Worm (Caenorhabditis elegans) whole organism, L1 larva: Measurements from ENCODE around the gene magu-4.
A peak's percentile ranks its signal among the peaks of the same experiment; 100 is the strongest.
"Not testable (repeated sequence)": the region's sequence is repeated elsewhere in the genome, so short reads cannot be mapped to it uniquely, and the experiment has no call there.

ENCODE experiments used
- C16A3.4 ChIP-seq: fragments of 150-350 bp; optimal IDR thresholded peaks from 2 replicates; lab custom pipeline; 2014; ENCODE audit warnings: missing biosample characterization, missing genetic modification characterization
- C34B4.2 ChIP-seq: sonication (generic microtip); optimal IDR thresholded peaks from 2 replicates; lab custom pipeline; 2017; ENCODE audit warnings: mild to moderate bottlenecking, missing genetic modification characterization, missing compliant biosample characterization
- aly-2 ChIP-seq: fragments of 150-350 bp; optimal IDR thresholded peaks from 2 replicates; lab custom pipeline; 2014; ENCODE audit warnings: missing biosample characterization, missing genetic modification characterization
- ama-1 ChIP-seq: fragments of 150-350 bp; optimal IDR thresholded peaks from 2 replicates; lab custom pipeline; 2014
- blmp-1 ChIP-seq: fragments of 150-350 bp; optimal IDR thresholded peaks from 2 replicates; lab custom pipeline; 2014; ENCODE audit warnings: missing biosample characterization, missing genetic modification characterization
- ceh-82 ChIP-seq, 3 experiments: fragments of 150-350 bp in 1 of 3; sonication (generic microtip) in 2 of 3; optimal IDR thresholded peaks; 2 replicates each; lab custom pipeline; 2014 to 2017; ENCODE audit warnings: missing biosample characterization in 3 of 3, missing genetic modification characterization in 3 of 3
- ces-1 ChIP-seq: fragments of 150-350 bp; optimal IDR thresholded peaks from 2 replicates; lab custom pipeline; 2014; ENCODE audit warnings: missing biosample characterization, missing genetic modification reagents, missing genetic modification characterization
- efl-1 ChIP-seq, 4 experiments: fragments of 150-350 bp; optimal IDR thresholded peaks in 3 of 4; peaks in 1 of 4; 1 replicate in 1 of 4; 2 replicates in 3 of 4; lab custom pipeline; 2014; ENCODE audit warnings: missing biosample characterization in 2 of 4, missing genetic modification characterization in 2 of 4, missing genetic modification reagents in 2 of 4
- elt-3 ChIP-seq, 6 experiments: fragments of 150-350 bp in 1 of 6; sonication (generic microtip); optimal IDR thresholded peaks; 2 replicates each; lab custom pipeline; 2017 to 2018; ENCODE audit warnings: missing biosample characterization in 6 of 6, missing genetic modification characterization in 6 of 6, inconsistent platforms in 1 of 6
- ets-5 ChIP-seq: fragments of 200-800 bp; sonication (Bioruptor generic); IDR thresholded peaks from 2 replicates; pipeline ENCODE4 v1.3.6; 2022; ENCODE audit warnings: missing genetic modification characterization, missing compliant biosample characterization
- fkh-10 ChIP-seq: sonication (generic microtip); optimal IDR thresholded peaks from 2 replicates; lab custom pipeline; 2017; ENCODE audit warnings: missing biosample characterization, missing genetic modification reagents, missing genetic modification characterization
- fkh-8 ChIP-seq: sonication (generic microtip); optimal IDR thresholded peaks from 2 replicates; lab custom pipeline; 2016; ENCODE audit warnings: mild to moderate bottlenecking, missing genetic modification characterization, missing compliant biosample characterization
- fos-1 ChIP-seq: fragments of 150-350 bp; optimal IDR thresholded peaks from 2 replicates; lab custom pipeline; 2014; ENCODE audit warnings: missing biosample characterization, missing genetic modification characterization
- hlh-4 ChIP-seq: sonication (generic microtip); optimal IDR thresholded peaks from 2 replicates; lab custom pipeline; 2016; ENCODE audit warnings: mild to moderate bottlenecking, missing genetic modification characterization, missing compliant biosample characterization
- irx-1 ChIP-seq: sonication (generic microtip); optimal IDR thresholded peaks from 2 replicates; lab custom pipeline; 2016; ENCODE audit warnings: missing genetic modification characterization, missing compliant biosample characterization
- isw-1 ChIP-seq: fragments of 200-800 bp; sonication (Bioruptor generic); IDR thresholded peaks from 2 replicates; pipeline ENCODE4 v1.3.6; 2022; ENCODE audit warnings: missing genetic modification characterization, missing compliant biosample characterization
- lin-15B ChIP-seq: fragments of 150-350 bp; sonication (generic microtip); optimal IDR thresholded peaks from 3 replicates; lab custom pipeline; 2014; ENCODE audit warnings: missing biosample characterization, missing genetic modification characterization
- lin-35 ChIP-seq, 2 experiments: fragments of 150-350 bp; optimal IDR thresholded peaks; 2 replicates each; lab custom pipeline; 2014; ENCODE audit warnings: missing biosample characterization in 2 of 2, missing genetic modification characterization in 2 of 2, missing genetic modification reagents in 2 of 2
- lir-3 ChIP-seq: sonication (generic microtip); optimal IDR thresholded peaks from 2 replicates; lab custom pipeline; 2016; ENCODE audit warnings: mild to moderate bottlenecking, missing genetic modification characterization, moderate library complexity, missing compliant biosample characterization; ENCODE audit not compliant: poor library complexity
- lsy-2 ChIP-seq, 2 experiments: fragments of 150-350 bp; optimal IDR thresholded peaks; 2 replicates each; lab custom pipeline; 2014; ENCODE audit warnings: missing biosample characterization in 2 of 2, missing genetic modification characterization in 2 of 2
- mab-9 ChIP-seq: fragments of 200-800 bp; sonication (Bioruptor generic); IDR thresholded peaks from 2 replicates; pipeline ENCODE4 v1.3.6; 2022; ENCODE audit warnings: missing genetic modification reagents, missing genetic modification characterization, missing compliant biosample characterization
- nhr-28 ChIP-seq: fragments of 150-350 bp; optimal IDR thresholded peaks from 2 replicates; lab custom pipeline; 2014; ENCODE audit warnings: missing biosample characterization, missing genetic modification characterization
- nhr-85 ChIP-seq: sonication (generic microtip); peaks from one replicate; lab custom pipeline; 2016; ENCODE audit warnings: missing genetic modification characterization, inconsistent platforms, missing compliant biosample characterization
- pag-3 ChIP-seq: sonication (generic microtip); optimal IDR thresholded peaks from 2 replicates; lab custom pipeline; 2017; ENCODE audit warnings: missing genetic modification characterization, mild to moderate bottlenecking, missing compliant biosample characterization, antibody characterized with exemption, borderline replicate concordance; ENCODE audit not compliant: insufficient read depth
- pax-3 ChIP-seq: fragments of 200-800 bp; sonication (Bioruptor generic); optimal IDR thresholded peaks from 2 replicates; lab custom pipeline; 2018; ENCODE audit warnings: mild to moderate bottlenecking, missing genetic modification characterization, moderate library complexity, missing compliant biosample characterization
- skn-1 ChIP-seq: fragments of 150-350 bp; optimal IDR thresholded peaks from 2 replicates; lab custom pipeline; 2014; ENCODE audit warnings: missing biosample characterization, missing genetic modification characterization
- swsn-7 ChIP-seq: sonication (generic microtip); optimal IDR thresholded peaks from 2 replicates; lab custom pipeline; 2016; ENCODE audit warnings: missing genetic modification characterization, missing compliant biosample characterization
- tbx-2 ChIP-seq: sonication (generic microtip); optimal IDR thresholded peaks from 2 replicates; lab custom pipeline; 2016; ENCODE audit warnings: missing genetic modification characterization, missing compliant biosample characterization
- unc-130 ChIP-seq: fragments of 150-350 bp; optimal IDR thresholded peaks from 2 replicates; lab custom pipeline; 2017; ENCODE audit warnings: missing biosample characterization, missing genetic modification characterization, inconsistent platforms
- xbp-1 ChIP-seq: sonication (generic microtip); optimal IDR thresholded peaks from 2 replicates; lab custom pipeline; 2016; ENCODE audit warnings: missing genetic modification characterization, missing compliant biosample characterization
- zag-1 ChIP-seq: fragments of 150-350 bp; optimal IDR thresholded peaks from 2 replicates; lab custom pipeline; 2014; ENCODE audit warnings: missing biosample characterization, missing genetic modification characterization

Gene magu-4

DNA sequence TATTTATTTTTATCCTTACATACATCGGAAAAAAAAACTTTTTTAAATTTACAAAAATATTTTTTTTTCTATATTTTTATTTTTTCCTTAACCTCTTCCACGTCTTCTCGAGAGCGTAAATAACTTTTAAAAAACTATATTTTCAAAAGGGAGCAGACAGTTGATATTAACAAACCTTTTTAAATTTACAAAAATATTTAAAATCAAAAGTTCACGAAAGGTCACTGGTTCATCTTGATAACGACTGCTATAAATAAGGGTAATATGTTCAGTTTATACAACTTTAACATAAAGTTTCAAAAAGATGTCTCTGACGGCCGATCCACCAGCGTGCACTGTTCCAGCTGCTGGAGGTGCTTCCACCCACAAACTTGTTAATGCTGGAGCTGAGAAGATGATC lies 19.2 kb downstream of the magu-4 start, which contains the start of the genes F44D12.16 and msd-2:
TSS of gene F44D12.16 (plus strand) at position 301 of the 400 bp plus-strand sequence.
TSS of gene msd-2 (plus strand) at position 305 of the 400 bp plus-strand sequence.
- not testable (repeated sequence) for TF ChIP-seq pax-3; lsy-2 (tag; optimal IDR thresholded peaks at IDR 0.05; lab: Kevin White, UChicago); zag-1 (tag; lab: Kevin White, UChicago)

DNA sequence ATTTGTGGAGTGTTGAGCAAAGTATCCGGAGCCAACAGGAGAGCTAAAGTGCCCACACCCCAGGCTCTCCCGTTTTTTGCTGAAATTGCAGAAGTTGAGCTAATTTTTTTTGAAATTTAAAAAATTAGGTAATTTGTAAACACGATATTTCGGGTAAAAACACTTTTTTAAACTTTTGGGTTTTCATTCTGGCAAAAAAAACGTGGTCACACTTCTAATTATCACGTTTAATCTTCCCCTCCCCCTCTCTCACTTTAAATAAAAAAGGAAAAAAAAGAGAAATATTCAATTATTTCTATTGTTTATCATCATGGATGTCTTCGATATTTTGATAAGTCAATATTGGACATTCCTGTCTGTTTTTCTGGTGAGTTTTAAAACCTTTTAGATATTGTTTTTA lies 23.5 kb downstream of the magu-4 start, which contains the start of gene F44D12.6:
TSS of gene F44D12.6 (plus strand) at position 301 of the 400 bp plus-strand sequence.
- no peak for TF ChIP-seq aly-2 (tag; lab: Kevin White, UChicago)
- TF ChIP-seq ces-1 (GFP tag; lab: Kevin White, UChicago), result no peak
- TF ChIP-seq isw-1 (GFP tag; lab: Robert Waterston, UW), result no peak
- no peak for TF ChIP-seq xbp-1 (tag; lab: Kevin White, UChicago)
- TF ChIP-seq C16A3.4 (tag; lab: Kevin White, UChicago), result no peak
- TF ChIP-seq pag-3, result no peak
- no peak for TF ChIP-seq zag-1 (tag; lab: Kevin White, UChicago)
- no peak for TF ChIP-seq tbx-2 (tag; lab: Kevin White, UChicago)
- no peak for TF ChIP-seq blmp-1 (tag; lab: Kevin White, UChicago)
- TF ChIP-seq unc-130 (tag; lab: Kevin White, UChicago), result no peak
- no peak for TF ChIP-seq swsn-7 (tag; lab: Kevin White, UChicago)
- no peak for TF ChIP-seq mab-9
- TF ChIP-seq ceh-82 (tag; optimal IDR thresholded peaks at IDR 0.05; lab: Kevin White, UChicago), result no peak
- no peak for TF ChIP-seq fkh-10 (GFP tag; lab: Kevin White, UChicago)

DNA sequence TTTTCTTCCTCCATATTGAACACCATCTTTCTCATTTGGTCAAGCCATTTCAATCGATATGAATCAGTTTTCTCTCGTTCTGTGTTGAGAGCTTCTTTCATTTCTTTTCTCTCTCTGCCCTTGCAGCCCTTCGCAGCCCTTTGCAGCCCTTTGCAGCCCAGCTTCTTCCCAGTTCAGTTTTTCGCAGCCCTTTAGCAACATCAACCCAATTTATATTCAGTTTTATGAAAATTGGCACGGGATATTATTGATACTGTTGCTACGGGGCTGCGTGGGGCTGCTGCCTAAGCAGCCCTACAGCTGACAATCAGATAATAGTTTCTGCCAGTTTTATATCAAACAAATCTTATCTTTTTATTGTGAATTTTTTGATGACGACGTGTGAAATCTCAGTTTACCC lies 27.4 kb downstream of the magu-4 start, which contains the start of gene F44D12.10:
TSS of gene F44D12.10 (minus strand) at position 101 of the 400 bp plus-strand sequence.
- no peak for TF ChIP-seq fkh-10 (GFP tag; lab: Kevin White, UChicago)
- no peak for TF ChIP-seq C34B4.2 (tag; lab: Kevin White, UChicago)
- no peak for TF ChIP-seq lin-15B (tag; lab: Kevin White, UChicago)
- TF ChIP-seq lin-35 (GFP tag; optimal IDR thresholded peaks at IDR 0.05; lab: Kevin White, UChicago), result no peak
- TF ChIP-seq irx-1 (tag; lab: Kevin White, UChicago), result no peak
- TF ChIP-seq ets-5 (GFP tag; lab: Robert Waterston, UW), result no peak
- TF ChIP-seq ama-1 (lab: Kevin White, UChicago), result no peak
- no peak for TF ChIP-seq swsn-7 (tag; lab: Kevin White, UChicago)
- TF ChIP-seq nhr-85 (tag; lab: Kevin White, UChicago), result no peak
- TF ChIP-seq unc-130 (tag; lab: Kevin White, UChicago), result no peak
- TF ChIP-seq fkh-8 (tag; lab: Kevin White, UChicago), result no peak
- TF ChIP-seq nhr-28 (tag; lab: Kevin White, UChicago), result no peak

DNA sequence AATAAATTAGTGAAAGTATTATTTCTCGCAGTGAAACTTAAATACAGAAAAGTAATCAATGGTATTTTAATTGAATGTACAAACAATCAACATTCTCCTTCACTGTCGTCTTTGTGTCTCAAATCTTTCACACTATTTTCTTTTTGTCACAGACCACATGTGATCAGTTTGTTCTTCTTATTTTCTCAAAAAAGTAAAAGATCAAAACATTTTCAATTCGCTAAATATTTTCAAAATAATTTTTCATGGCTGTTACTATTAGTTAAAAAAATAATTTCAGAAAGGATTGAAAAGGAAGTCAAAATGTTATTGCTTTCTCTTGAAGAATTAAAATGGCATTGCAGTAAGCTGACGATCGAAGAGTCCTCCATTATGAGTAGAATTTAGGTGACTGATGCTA lies 31.2 kb downstream of the magu-4 start, which contains the start of gene dhs-31:
TSS of gene dhs-31 (minus strand) at position 101 of the 400 bp plus-strand sequence.
- TF ChIP-seq nhr-85 (tag; lab: Kevin White, UChicago) (peak; percentile 22), skn-1 (tag; lab: Kevin White, UChicago) (no peak), blmp-1 (tag; lab: Kevin White, UChicago) (peak; percentile 42), hlh-4 (tag; lab: Kevin White, UChicago) (no peak), zag-1 (tag; lab: Kevin White, UChicago) (no peak), elt-3 (tag; optimal IDR thresholded peaks at IDR 0.05; lab: Kevin White, UChicago) (peak in 1 of 6 experiments; percentile 11)

DNA sequence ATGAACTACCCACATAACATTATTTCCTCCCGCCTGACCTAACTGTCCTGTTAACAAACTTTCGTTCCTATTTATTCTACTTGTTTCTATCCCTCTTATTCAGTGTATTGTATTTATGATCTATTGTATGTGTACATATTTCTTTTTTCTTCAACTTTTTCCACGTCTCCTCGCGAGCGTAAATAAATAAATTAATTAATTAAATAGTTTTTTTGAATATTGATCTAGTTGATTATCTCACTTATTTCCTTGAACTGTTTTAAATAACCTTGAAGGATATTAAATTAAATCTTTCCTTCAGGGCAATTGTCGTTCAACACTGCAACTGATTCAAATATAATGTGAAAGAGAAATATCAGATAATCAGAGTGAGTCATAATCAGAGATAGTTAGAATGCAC lies 33.3 kb downstream of the magu-4 start, which contains the start of gene frk-1:
TSS of gene frk-1 (plus strand) at position 301 of the 400 bp plus-strand sequence.
- TF ChIP-seq nhr-28 (tag; lab: Kevin White, UChicago), result no peak
- TF ChIP-seq ama-1 (lab: Kevin White, UChicago), result no peak
- no peak for TF ChIP-seq fos-1 (tag; lab: Kevin White, UChicago)
- no peak for TF ChIP-seq lir-3 (tag; lab: Kevin White, UChicago)
- TF ChIP-seq efl-1 (optimal IDR thresholded peaks at IDR 0.05; lab: Kevin White, UChicago), result no peak
- no peak for TF ChIP-seq efl-1 (GFP tag; optimal IDR thresholded peaks at IDR 0.05 in 1 of 2; lab: Kevin White, UChicago)
